Worm (Caenorhabditis elegans) whole organism, early embryonic: ENCODE results near the gene C10B5.1.

ENCODE experiments used
- B0310.2 ChIP-seq: sonication (generic microtip); optimal IDR thresholded peaks from 2 replicates; lab custom pipeline; 2016; ENCODE audit warnings: mild to moderate bottlenecking, missing genetic modification characterization, missing compliant biosample characterization
- F13C5.2 ChIP-seq: sonication (generic microtip); optimal IDR thresholded peaks from 2 replicates; lab custom pipeline; 2017; ENCODE audit warnings: mild to moderate bottlenecking, missing genetic modification characterization, inconsistent platforms, missing compliant biosample characterization
- aly-1 ChIP-seq: sonication (generic microtip); optimal IDR thresholded peaks from 2 replicates; lab custom pipeline; 2016; ENCODE audit warnings: missing genetic modification characterization, missing compliant biosample characterization
- ama-1 ChIP-seq: fragments of 150-350 bp; optimal IDR thresholded peaks from 2 replicates; lab custom pipeline; 2014
- ceh-13 ChIP-seq: fragments of 200-800 bp; sonication (Bioruptor generic); optimal IDR thresholded peaks from 2 replicates; lab custom pipeline; 2018; ENCODE audit warnings: mild to moderate bottlenecking, missing genetic modification characterization, missing compliant biosample characterization
- ceh-36 ChIP-seq: sonication (generic microtip); optimal IDR thresholded peaks from 2 replicates; lab custom pipeline; 2016; ENCODE audit warnings: missing genetic modification characterization, inconsistent platforms, missing compliant biosample characterization
- ets-7 ChIP-seq: sonication (generic microtip); optimal IDR thresholded peaks from 2 replicates; lab custom pipeline; 2016; ENCODE audit warnings: missing genotype, missing genetic modification characterization, missing compliant biosample characterization
- flt-1 ChIP-seq: fragments of 200-800 bp; sonication (Bioruptor generic); IDR thresholded peaks from 2 replicates; pipeline ENCODE4 v1.3.6; 2022; ENCODE audit warnings: missing genetic modification characterization, missing compliant biosample characterization
- hmbx-1 ChIP-seq: sonication (generic microtip); optimal IDR thresholded peaks from 2 replicates; lab custom pipeline; 2016; ENCODE audit warnings: mild to moderate bottlenecking, missing genetic modification characterization, missing compliant biosample characterization
- hmg-4 ChIP-seq: fragments of 200-800 bp; sonication (Bioruptor generic); optimal IDR thresholded peaks from 2 replicates; lab custom pipeline; 2018; ENCODE audit warnings: mild to moderate bottlenecking, missing genetic modification characterization, missing compliant biosample characterization
- hnd-1 ChIP-seq: sonication (generic microtip); optimal IDR thresholded peaks from 2 replicates; lab custom pipeline; 2016; ENCODE audit warnings: missing genetic modification characterization, missing compliant biosample characterization
- pes-1 ChIP-seq: fragments of 200-800 bp; sonication (Bioruptor generic); IDR thresholded peaks from 2 replicates; pipeline ENCODE4 v1.3.6; 2022; ENCODE audit warnings: missing genetic modification reagents, missing genetic modification characterization, missing compliant biosample characterization
- scrt-1 ChIP-seq: fragments of 200-800 bp; sonication (Bioruptor generic); IDR thresholded peaks from 2 replicates; pipeline ENCODE4 v1.3.6; 2022; ENCODE audit warnings: missing genetic modification characterization, missing compliant biosample characterization
- sea-1 ChIP-seq: fragments of 200-800 bp; sonication (Bioruptor generic); conservative IDR thresholded peaks from 2 replicates; pipeline ENCODE4 v1.3.6; 2022; ENCODE audit warnings: missing genetic modification characterization, missing compliant biosample characterization
- tbx-11 ChIP-seq: fragments of 200-800 bp; sonication (Bioruptor generic); IDR thresholded peaks from 2 replicates; pipeline ENCODE4 v1.3.6; 2022; ENCODE audit warnings: missing genetic modification characterization, missing compliant biosample characterization
- tbx-37 ChIP-seq: fragments of 200-800 bp; sonication (Bioruptor generic); conservative IDR thresholded peaks from 2 replicates; pipeline ENCODE4 v1.3.6; 2022; ENCODE audit warnings: missing genetic modification reagents, missing genetic modification characterization, missing compliant biosample characterization
- tra-4 ChIP-seq: sonication (generic microtip); optimal IDR thresholded peaks from 2 replicates; lab custom pipeline; 2017; ENCODE audit warnings: missing genetic modification characterization, missing compliant biosample characterization

The C10B5.1 gene

ce11 chrV:8548989-8549388 is 32.1 kb upstream of the C10B5.1 start, which contains the start of gene stdh-4:
TSS of gene stdh-4 (plus strand) at chrV:8549289.
- TF ChIP-seq ama-1 (lab: Kevin White, UChicago), result no peak
- TF ChIP-seq pes-1 (GFP tag; lab: Robert Waterston, UW), result no peak
- no peak for TF ChIP-seq aly-1
- TF ChIP-seq scrt-1 (GFP tag; lab: Robert Waterston, UW), result no peak
- TF ChIP-seq ets-7, result no peak
- no peak for TF ChIP-seq hmg-4 (GFP tag; lab: Kevin White, UChicago)
- no peak for TF ChIP-seq tbx-37 (GFP tag; lab: Robert Waterston, UW)
- no peak for TF ChIP-seq ceh-13
- no peak for TF ChIP-seq hmbx-1
- no peak for TF ChIP-seq ceh-36
- no peak for TF ChIP-seq tra-4
- no peak for TF ChIP-seq flt-1 (GFP tag; lab: Robert Waterston, UW)
- TF ChIP-seq F13C5.2 (tag; lab: Kevin White, UChicago), result no peak
- no peak for TF ChIP-seq B0310.2 (tag; lab: Kevin White, UChicago)
- no peak for TF ChIP-seq hnd-1
- TF ChIP-seq tbx-11 (GFP tag; lab: Robert Waterston, UW), result no peak
- TF ChIP-seq sea-1 (GFP tag; lab: Robert Waterston, UW), result no peak

- TF ChIP-seq tbx-37 (GFP tag; lab: Robert Waterston, UW), result no peak
- TF ChIP-seq scrt-1 (GFP tag; lab: Robert Waterston, UW), result no peak
- TF ChIP-seq ama-1 (lab: Kevin White, UChicago), result no peak
- TF ChIP-seq ceh-36, result no peak
- no peak for TF ChIP-seq pes-1 (GFP tag; lab: Robert Waterston, UW)
- no peak for TF ChIP-seq hmbx-1
- TF ChIP-seq tbx-11 (GFP tag; lab: Robert Waterston, UW), result no peak
- no peak for TF ChIP-seq sea-1 (GFP tag; lab: Robert Waterston, UW)
- TF ChIP-seq hnd-1, result no peak
- TF ChIP-seq F13C5.2 (tag; lab: Kevin White, UChicago), result no peak
- TF ChIP-seq aly-1, result no peak
- TF ChIP-seq B0310.2 (tag; lab: Kevin White, UChicago), result no peak
- no peak for TF ChIP-seq hmg-4 (GFP tag; lab: Kevin White, UChicago)
These were observed 28.6 kb upstream of the C10B5.1 start, which contains the start of gene acr-15 for ce11 chrV:8552460-8552859. TSS of gene acr-15 (plus strand) at chrV:8552695.

ce11 chrV:8555955-8556354 is 25.1 kb upstream of the C10B5.1 start:
- no peak for TF ChIP-seq pes-1 (GFP tag; lab: Robert Waterston, UW)
- no peak for TF ChIP-seq B0310.2 (tag; lab: Kevin White, UChicago)
- TF ChIP-seq flt-1 (GFP tag; lab: Robert Waterston, UW), result no peak
- TF ChIP-seq hmbx-1, result no peak
- TF ChIP-seq tra-4, result no peak
- TF ChIP-seq ama-1 (lab: Kevin White, UChicago), result no peak
- no peak for TF ChIP-seq ets-7
- TF ChIP-seq hnd-1, result no peak
- no peak for TF ChIP-seq scrt-1 (GFP tag; lab: Robert Waterston, UW)
- no peak for TF ChIP-seq F13C5.2 (tag; lab: Kevin White, UChicago)
- TF ChIP-seq aly-1, result no peak
- no peak for TF ChIP-seq ceh-36
- TF ChIP-seq sea-1 (GFP tag; lab: Robert Waterston, UW), result no peak
- TF ChIP-seq hmg-4 (GFP tag; lab: Kevin White, UChicago), result no peak
- TF ChIP-seq tbx-11 (GFP tag; lab: Robert Waterston, UW), result no peak
- TF ChIP-seq ceh-13, result no peak
- TF ChIP-seq tbx-37 (GFP tag; lab: Robert Waterston, UW), result no peak

- no peak for TF ChIP-seq ama-1 (lab: Kevin White, UChicago)
- TF ChIP-seq scrt-1 (GFP tag; lab: Robert Waterston, UW), result no peak
- no peak for TF ChIP-seq hnd-1
- no peak for TF ChIP-seq tbx-11 (GFP tag; lab: Robert Waterston, UW)
- TF ChIP-seq ceh-36, result no peak
These were observed 20.1 kb upstream of the C10B5.1 start, which contains the start of gene acr-16 for ce11 chrV:8560916-8561315. TSS of gene acr-16 (plus strand) at chrV:8561216.

- no peak for TF ChIP-seq sea-1 (GFP tag; lab: Robert Waterston, UW)
- no peak for TF ChIP-seq hnd-1
- no peak for TF ChIP-seq B0310.2 (tag; lab: Kevin White, UChicago)
- no peak for TF ChIP-seq ets-7
- TF ChIP-seq tra-4, result no peak
- TF ChIP-seq ceh-13, result no peak
- TF ChIP-seq ama-1 (lab: Kevin White, UChicago), result no peak
- TF ChIP-seq flt-1 (GFP tag; lab: Robert Waterston, UW), result no peak
- TF ChIP-seq aly-1, result no peak
- TF ChIP-seq F13C5.2 (tag; lab: Kevin White, UChicago), result no peak
- no peak for TF ChIP-seq hmg-4 (GFP tag; lab: Kevin White, UChicago)
- TF ChIP-seq tbx-37 (GFP tag; lab: Robert Waterston, UW), result no peak
- TF ChIP-seq scrt-1 (GFP tag; lab: Robert Waterston, UW), result no peak
- no peak for TF ChIP-seq tbx-11 (GFP tag; lab: Robert Waterston, UW)
These were observed 16.0 kb upstream of the C10B5.1 start, which contains the start of gene F25G6.8 for ce11 chrV:8565075-8565474. TSS of gene F25G6.8 (minus strand) at chrV:8565175.

- TF ChIP-seq tbx-11 (GFP tag; lab: Robert Waterston, UW) (no peak), tra-4 (no peak), ets-7 (no peak), hnd-1 (no peak), F13C5.2 (tag; lab: Kevin White, UChicago) (no peak)
These were observed 11.9 kb upstream of the C10B5.1 start for ce11 chrV:8569172-8569571.

- no peak for TF ChIP-seq ceh-13
- no peak for TF ChIP-seq ets-7
- TF ChIP-seq flt-1 (GFP tag; lab: Robert Waterston, UW), result no peak
- no peak for TF ChIP-seq tbx-11 (GFP tag; lab: Robert Waterston, UW)
- no peak for TF ChIP-seq ama-1 (lab: Kevin White, UChicago)
- no peak for TF ChIP-seq B0310.2 (tag; lab: Kevin White, UChicago)
- no peak for TF ChIP-seq scrt-1 (GFP tag; lab: Robert Waterston, UW)
- no peak for TF ChIP-seq hmbx-1
- no peak for TF ChIP-seq ceh-36
- no peak for TF ChIP-seq pes-1 (GFP tag; lab: Robert Waterston, UW)
- no peak for TF ChIP-seq hnd-1
- TF ChIP-seq tra-4, result no peak
- TF ChIP-seq sea-1 (GFP tag; lab: Robert Waterston, UW), result no peak
- TF ChIP-seq F13C5.2 (tag; lab: Kevin White, UChicago), result no peak
- TF ChIP-seq aly-1, result no peak
- no peak for TF ChIP-seq hmg-4 (GFP tag; lab: Kevin White, UChicago)
- TF ChIP-seq tbx-37 (GFP tag; lab: Robert Waterston, UW), result no peak
These were observed 11.2 kb upstream of the C10B5.1 start, which contains the start of the genes F25G6.9 and symk-1 for ce11 chrV:8569841-8570361. TSS of gene F25G6.9 (minus strand) at chrV:8570000. TSS of gene symk-1 (plus strand) at chrV:8570311.
